Fruit fly (Drosophila melanogaster) whole organism, larva: ENCODE measurements around the gene CG7568.

Experiments used
- noc ChIP-seq: fragments of 200-800 bp; sonication (Bioruptor generic); optimal IDR thresholded peaks from 3 replicates; lab custom pipeline; 2019; ENCODE audit warnings: missing biosample characterization, mild to moderate bottlenecking, missing genetic modification characterization, moderate library complexity

Gene CG7568

DNA sequence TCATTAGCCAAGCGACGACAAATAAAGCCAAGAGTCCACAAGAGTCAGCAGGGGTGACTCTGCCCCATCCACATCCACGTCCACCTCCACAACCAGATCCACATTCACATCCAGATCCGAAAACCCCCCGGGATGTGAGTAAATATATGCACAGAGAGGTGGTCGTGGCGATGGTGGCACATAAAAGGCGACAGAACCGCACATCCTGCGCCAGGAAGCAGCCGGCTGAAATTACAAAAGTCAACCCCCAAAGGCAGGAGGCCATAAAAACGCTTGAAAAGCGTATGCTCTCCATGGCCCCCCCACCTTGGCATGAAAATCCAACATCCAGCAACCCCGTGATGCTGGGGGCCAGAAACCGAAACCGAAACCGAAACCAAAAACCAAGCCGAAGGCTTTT lies 49.9 kb downstream of the CG7568 start:
- no peak for TF ChIP-seq noc (tag; lab: Kevin White, UChicago)

DNA sequence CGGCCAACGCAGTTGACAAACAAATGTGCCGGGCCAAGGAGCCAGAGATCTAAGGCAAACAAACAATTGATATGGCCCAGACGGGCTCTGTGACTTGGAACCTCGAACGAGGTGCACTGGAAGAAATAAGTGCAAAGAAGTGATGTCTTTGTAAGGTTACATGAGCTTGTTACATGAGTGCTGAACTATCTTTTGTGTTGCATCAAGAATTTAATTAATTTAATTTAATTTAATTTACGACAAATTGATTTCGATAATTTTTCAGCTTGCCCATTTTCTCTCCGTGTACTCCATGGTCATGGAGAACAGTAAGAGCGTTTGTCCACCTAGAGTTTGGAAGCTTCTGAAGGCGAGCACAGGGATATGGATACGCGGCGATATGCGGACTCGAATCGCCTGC lies 50.7 kb downstream of the CG7568 start:
- no peak for TF ChIP-seq noc (tag; lab: Kevin White, UChicago)

DNA sequence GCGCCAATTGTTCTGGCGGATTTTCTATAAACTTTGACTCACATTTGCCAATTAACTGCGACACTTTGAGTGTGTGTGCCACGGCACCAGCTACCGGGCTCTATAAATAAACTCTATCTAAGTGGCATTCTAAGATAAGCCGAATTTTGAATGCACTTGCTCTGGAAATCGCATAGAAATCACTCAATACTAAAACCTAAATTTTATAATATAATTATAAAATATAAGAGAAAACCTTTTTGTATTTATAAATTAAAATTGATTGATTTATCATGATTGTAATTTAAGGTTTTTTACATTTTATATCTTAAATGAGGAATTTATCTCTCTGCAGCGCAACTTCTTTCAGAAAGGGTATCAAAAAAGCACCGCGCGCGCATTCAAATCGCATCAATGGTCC lies 51.5 kb downstream of the CG7568 start:
- TF ChIP-seq noc (tag; lab: Kevin White, UChicago): no peak

DNA sequence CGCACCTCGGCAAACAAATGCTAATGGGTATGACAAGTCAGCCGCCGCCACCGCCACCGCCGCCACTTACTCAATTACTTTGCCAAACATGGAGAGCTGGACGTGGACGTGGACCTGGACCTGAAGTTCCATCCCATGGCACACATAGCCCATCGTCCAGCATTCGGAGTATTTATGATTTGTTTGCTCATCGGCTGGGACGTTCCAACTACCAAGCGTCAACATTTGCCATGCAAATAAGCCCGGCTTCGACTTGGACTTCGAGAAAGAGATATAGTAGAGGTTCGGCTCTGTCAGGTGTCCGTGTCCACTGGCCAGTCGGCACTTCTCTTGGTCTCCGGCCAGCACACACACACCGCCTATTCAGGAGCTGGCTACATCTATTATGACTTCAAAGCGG lies 51.9 kb downstream of the CG7568 start:
- TF ChIP-seq noc (tag; lab: Kevin White, UChicago): no peak
